Worm (Caenorhabditis elegans) whole organism, mixed stage, embryonic: Measurements from ENCODE around the gene crh-1.

ENCODE experiments used
- M03D4.4 ChIP-seq: sonication (generic microtip); optimal IDR thresholded peaks from 2 replicates; lab custom pipeline; 2017; ENCODE audit warnings: mild to moderate bottlenecking, missing genetic modification characterization, missing compliant biosample characterization
- bed-3 ChIP-seq: fragments of 200-800 bp; sonication (Bioruptor generic); optimal IDR thresholded peaks from 3 replicates; lab custom pipeline; 2018; ENCODE audit warnings: mild to moderate bottlenecking, missing genetic modification characterization, moderate library complexity, missing compliant biosample characterization
- blmp-1 ChIP-seq: fragments of 150-350 bp; optimal IDR thresholded peaks from 2 replicates; lab custom pipeline; 2014; ENCODE audit warnings: missing biosample characterization, missing genetic modification characterization
- ceh-39 ChIP-seq: fragments of 150-350 bp; optimal IDR thresholded peaks from 2 replicates; lab custom pipeline; 2014; ENCODE audit warnings: missing biosample characterization, missing genetic modification characterization
- ceh-43 ChIP-seq: fragments of 200-800 bp; sonication (Bioruptor generic); optimal IDR thresholded peaks from 2 replicates; lab custom pipeline; 2018; ENCODE audit warnings: mild to moderate bottlenecking, missing genetic modification characterization, moderate library complexity, missing compliant biosample characterization
- ceh-83 ChIP-seq: fragments of 200-800 bp; sonication (Bioruptor generic); optimal IDR thresholded peaks from 2 replicates; lab custom pipeline; 2018; ENCODE audit warnings: mild to moderate bottlenecking, missing genetic modification characterization, missing compliant biosample characterization
- ces-1 ChIP-seq: fragments of 150-350 bp; optimal IDR thresholded peaks from 2 replicates; lab custom pipeline; 2014; ENCODE audit warnings: missing biosample characterization, missing genetic modification reagents, missing genetic modification characterization
- cnd-1 ChIP-seq: fragments of 200-800 bp; sonication (Bioruptor generic); optimal IDR thresholded peaks from 2 replicates; lab custom pipeline; 2018; ENCODE audit warnings: mild to moderate bottlenecking, missing genetic modification characterization, missing compliant biosample characterization
- drap-1 ChIP-seq: fragments of 200-800 bp; sonication (Bioruptor generic); optimal IDR thresholded peaks from 3 replicates; lab custom pipeline; 2018; ENCODE audit warnings: mild to moderate bottlenecking, missing genetic modification characterization, missing compliant biosample characterization
- elt-1 ChIP-seq: sonication (generic microtip); optimal IDR thresholded peaks from 2 replicates; lab custom pipeline; 2017; ENCODE audit warnings: missing genetic modification characterization, mild to moderate bottlenecking, missing compliant biosample characterization, antibody characterized with exemption, moderate library complexity, borderline replicate concordance; ENCODE audit not compliant: insufficient read depth
- elt-3 ChIP-seq: fragments of 150-350 bp; optimal IDR thresholded peaks from 2 replicates; lab custom pipeline; 2014; ENCODE audit warnings: missing biosample characterization, missing genetic modification characterization
- ham-2 ChIP-seq: fragments of 200-800 bp; sonication (Bioruptor generic); optimal IDR thresholded peaks from 2 replicates; lab custom pipeline; 2018; ENCODE audit warnings: mild to moderate bottlenecking, missing genetic modification characterization, missing compliant biosample characterization
- hlh-1 ChIP-seq: fragments of 150-350 bp; optimal IDR thresholded peaks from 2 replicates; lab custom pipeline; 2014; ENCODE audit warnings: missing biosample characterization, missing genetic modification reagents, missing genetic modification characterization
- lin-13 ChIP-seq: fragments of 150-350 bp; optimal IDR thresholded peaks from 2 replicates; lab custom pipeline; 2014; ENCODE audit warnings: missing biosample characterization, missing genetic modification characterization
- lin-32 ChIP-seq: fragments of 200-800 bp; sonication (Bioruptor generic); optimal IDR thresholded peaks from 2 replicates; lab custom pipeline; 2018; ENCODE audit warnings: mild to moderate bottlenecking, missing genetic modification characterization, missing compliant biosample characterization
- lsy-2 ChIP-seq: fragments of 150-350 bp; optimal IDR thresholded peaks from 2 replicates; lab custom pipeline; 2014; ENCODE audit warnings: missing biosample characterization, missing genetic modification characterization
- mab-5 ChIP-seq: fragments of 150-350 bp; optimal IDR thresholded peaks from 2 replicates; lab custom pipeline; 2014; ENCODE audit warnings: missing biosample characterization, missing genetic modification characterization
- mep-1 ChIP-seq: fragments of 150-350 bp; optimal IDR thresholded peaks from 2 replicates; lab custom pipeline; 2017; ENCODE audit warnings: missing biosample characterization, missing genetic modification reagents, missing genetic modification characterization, inconsistent platforms
- mls-2 ChIP-seq: sonication (generic microtip); optimal IDR thresholded peaks from 2 replicates; lab custom pipeline; 2016; ENCODE audit warnings: mild to moderate bottlenecking, missing genetic modification characterization, moderate library complexity, missing compliant biosample characterization
- nhr-12 ChIP-seq: fragments of 150-350 bp; optimal IDR thresholded peaks from 2 replicates; lab custom pipeline; 2014; ENCODE audit warnings: missing biosample characterization, missing genetic modification characterization
- nhr-2 ChIP-seq: fragments of 150-350 bp; optimal IDR thresholded peaks from 2 replicates; lab custom pipeline; 2014; ENCODE audit warnings: missing biosample characterization, missing genetic modification characterization
- nhr-237 ChIP-seq: fragments of 150-350 bp; optimal IDR thresholded peaks from 2 replicates; lab custom pipeline; 2014; ENCODE audit warnings: missing biosample characterization, missing genetic modification characterization
- nhr-28 ChIP-seq: fragments of 150-350 bp; optimal IDR thresholded peaks from 2 replicates; lab custom pipeline; 2014; ENCODE audit warnings: missing biosample characterization, missing genetic modification characterization
- nhr-76 ChIP-seq: sonication (generic microtip); optimal IDR thresholded peaks from 2 replicates; lab custom pipeline; 2017; ENCODE audit warnings: missing biosample characterization, missing genetic modification characterization
- pha-4 ChIP-seq: fragments of 150-350 bp; optimal IDR thresholded peaks from 2 replicates; lab custom pipeline; 2018; ENCODE audit warnings: missing biosample characterization, missing genetic modification reagents, missing genetic modification characterization
- sem-2 ChIP-seq: fragments of 200-800 bp; sonication (Bioruptor generic); optimal IDR thresholded peaks from 2 replicates; lab custom pipeline; 2018; ENCODE audit warnings: mild to moderate bottlenecking, missing genetic modification characterization, missing compliant biosample characterization
- sptf-1 ChIP-seq: sonication (generic microtip); optimal IDR thresholded peaks from 2 replicates; lab custom pipeline; 2017; ENCODE audit warnings: mild to moderate bottlenecking, missing genetic modification characterization, moderate library complexity, missing compliant biosample characterization
- tbx-8 ChIP-seq: fragments of 200-800 bp; sonication (Bioruptor generic); optimal IDR thresholded peaks from 2 replicates; lab custom pipeline; 2018; ENCODE audit warnings: mild to moderate bottlenecking, missing genetic modification characterization, moderate library complexity, missing compliant biosample characterization
- unc-120 ChIP-seq: sonication (generic microtip); optimal IDR thresholded peaks from 2 replicates; lab custom pipeline; 2017; ENCODE audit warnings: missing genetic modification characterization, missing compliant biosample characterization; ENCODE audit not compliant: poor library complexity, severe bottlenecking

Gene crh-1

DNA sequence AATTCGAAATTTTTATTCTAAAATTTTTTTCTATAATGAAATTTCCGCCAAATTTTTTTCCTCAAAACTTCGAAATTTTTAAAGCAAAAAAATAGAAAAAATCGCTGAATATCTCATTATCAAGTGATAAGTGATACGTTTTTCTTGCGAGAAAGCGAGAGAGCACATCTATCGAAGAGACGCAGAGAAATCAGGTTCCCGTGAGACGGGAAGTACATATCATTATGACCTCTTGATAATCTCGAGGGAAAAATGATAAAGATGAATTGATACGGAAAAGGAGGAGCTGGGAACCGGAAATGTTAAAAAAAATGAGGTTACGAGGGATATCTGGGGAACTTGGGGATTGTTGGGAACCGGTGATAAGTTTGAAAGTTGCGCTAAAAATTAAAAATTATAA is 69.4 kb downstream of the crh-1 start:
- TF ChIP-seq elt-3 (tag; lab: Kevin White, UChicago) (peak; percentile 35), lsy-2 (tag; lab: Kevin White, UChicago) (no peak)

DNA sequence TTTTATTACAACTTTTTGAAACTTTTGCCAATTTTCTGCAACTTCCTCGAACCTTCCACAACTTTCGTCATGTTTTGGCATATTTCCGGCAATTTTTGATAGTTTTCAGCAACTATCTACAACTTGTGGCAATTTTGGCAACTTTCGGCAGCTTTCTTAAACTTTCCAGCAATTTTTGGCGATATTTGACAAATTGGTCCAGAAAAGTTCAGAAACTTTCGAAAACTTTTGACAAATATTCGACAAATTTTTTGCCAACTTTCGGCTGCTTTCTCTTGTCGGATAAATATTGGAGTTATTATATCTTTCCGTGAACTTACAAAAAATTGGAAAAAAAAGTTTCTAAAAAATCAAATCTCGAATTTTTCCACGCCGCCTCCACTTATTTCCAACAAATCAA is 72.7 kb downstream of the crh-1 start, which contains the start of gene Y41C4A.18:
TSS of gene Y41C4A.18 (plus strand) at position 301 of the 400 bp plus-strand sequence.
- TF ChIP-seq bed-3 (GFP tag; lab: Kevin White, UChicago) (no peak), drap-1 (GFP tag; lab: Kevin White, UChicago) (no peak), mls-2 (no peak), hlh-1 (tag; lab: Kevin White, UChicago) (no peak)

ce11 chrIII:11730850-11731249 is 73.3 kb downstream of the crh-1 start:
- TF ChIP-seq nhr-12 (no peak), mls-2 (no peak), ceh-39 (no peak), elt-1 (tag; lab: Kevin White, UChicago) (no peak), cnd-1 (no peak), nhr-2 (tag; lab: Kevin White, UChicago) (no peak), ces-1 (GFP tag; lab: Kevin White, UChicago) (no peak), drap-1 (GFP tag; lab: Kevin White, UChicago) (no peak), pha-4 (no peak), nhr-76 (tag; lab: Kevin White, UChicago) (no peak), lin-13 (tag; lab: Kevin White, UChicago) (no peak), tbx-8 (GFP tag; lab: Kevin White, UChicago) (no peak), bed-3 (GFP tag; lab: Kevin White, UChicago) (no peak), elt-3 (tag; lab: Kevin White, UChicago) (no peak), sem-2 (GFP tag; lab: Kevin White, UChicago) (no peak)
- TF ChIP-seq, all 35 proteins: peak for 0

ce11 chrIII:11731491-11731890 is 73.9 kb downstream of the crh-1 start:
- TF ChIP-seq mab-5 (tag; lab: Kevin White, UChicago): no peak
- TF ChIP-seq ceh-43 (GFP tag; lab: Kevin White, UChicago): no peak
- TF ChIP-seq mep-1 (tag; lab: Kevin White, UChicago): no peak
- no peak for TF ChIP-seq sptf-1 (tag; lab: Kevin White, UChicago)
- no peak for TF ChIP-seq lsy-2 (tag; lab: Kevin White, UChicago)
- no peak for TF ChIP-seq unc-120
- no peak for TF ChIP-seq nhr-28
- TF ChIP-seq nhr-76 (tag; lab: Kevin White, UChicago): no peak
- no peak for TF ChIP-seq ceh-83
- TF ChIP-seq, all 35 proteins: peak for 0

DNA sequence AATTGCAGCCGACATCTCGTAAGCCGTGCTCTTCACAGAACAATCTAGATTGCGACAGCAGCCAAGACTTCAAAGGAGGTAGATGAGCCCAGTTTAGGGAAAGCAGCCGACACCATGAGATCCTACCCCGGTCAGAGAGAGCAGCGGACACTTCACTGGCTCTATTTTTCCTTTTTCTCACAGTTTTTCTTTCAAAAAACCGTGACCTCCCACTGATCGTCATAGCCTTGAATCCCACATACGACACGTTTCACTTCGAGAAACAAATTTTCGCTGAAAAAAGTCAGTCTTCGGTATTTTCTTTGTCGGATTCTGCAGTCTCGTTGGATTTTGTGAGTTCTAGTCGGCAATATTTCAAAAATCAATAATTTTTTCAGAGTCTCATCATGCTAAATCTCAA is 74.5 kb downstream of the crh-1 start, which contains the start of gene Y41C4A.21:
TSS of gene Y41C4A.21 (plus strand) at position 301 of the 400 bp plus-strand sequence.
- TF ChIP-seq hlh-1 (tag; lab: Kevin White, UChicago) (no peak), nhr-237 (tag; lab: Kevin White, UChicago) (no peak), ces-1 (GFP tag; lab: Kevin White, UChicago) (no peak), ceh-39 (no peak), ceh-83 (no peak), ham-2 (GFP tag; lab: Kevin White, UChicago) (no peak), lin-32 (GFP tag; lab: Kevin White, UChicago) (no peak)

DNA sequence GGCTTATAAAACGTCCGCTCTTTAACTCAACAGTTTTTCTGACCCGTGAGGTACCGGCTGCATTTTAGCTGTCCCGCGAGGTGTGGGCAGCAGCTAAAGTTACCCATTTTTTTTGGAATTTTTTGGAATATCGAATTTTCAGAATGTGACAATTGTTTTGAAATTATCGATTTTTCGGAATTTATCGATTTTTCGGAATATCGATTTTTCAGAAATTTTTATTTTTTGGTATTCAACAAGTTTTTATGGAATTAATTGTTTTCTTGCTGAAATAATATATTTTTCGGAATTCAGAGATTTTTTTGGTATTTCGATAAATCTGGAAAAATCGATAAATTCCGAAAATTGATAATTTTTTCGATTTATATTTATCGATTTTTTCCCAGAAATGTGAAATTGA is 75.4 kb downstream of the crh-1 start:
- no peak for TF ChIP-seq lin-32 (GFP tag; lab: Kevin White, UChicago)
- TF ChIP-seq nhr-76 (tag; lab: Kevin White, UChicago): no peak
- no peak for TF ChIP-seq nhr-237 (tag; lab: Kevin White, UChicago)
- TF ChIP-seq mls-2: no peak
- TF ChIP-seq blmp-1 (tag; lab: Kevin White, UChicago): no peak
- no peak for TF ChIP-seq mep-1 (tag; lab: Kevin White, UChicago)
- no peak for TF ChIP-seq M03D4.4 (tag; lab: Kevin White, UChicago)
- no peak for TF ChIP-seq elt-3 (tag; lab: Kevin White, UChicago)
